Fruit fly (Drosophila melanogaster) whole organism, wandering third instar larva: Measurements from ENCODE around the gene CG34138.
A peak's percentile ranks its signal among the peaks of the same experiment; 100 is the strongest.

Experiments used
- Abd-B ChIP-seq: fragments of >200 bp; optimal IDR thresholded peaks from 2 replicates; lab custom pipeline; 2017; ENCODE audit warnings: missing biosample characterization, missing genetic modification characterization
- CG32264 ChIP-seq: fragments of 200-800 bp; sonication (Bioruptor generic); optimal IDR thresholded peaks from 2 replicates; lab custom pipeline; 2016; ENCODE audit warnings: missing biosample characterization, missing genetic modification characterization
- CG9705 ChIP-seq: fragments of 200-800 bp; sonication (Bioruptor generic); optimal IDR thresholded peaks from 2 replicates; lab custom pipeline; 2018; ENCODE audit warnings: missing biosample characterization, mild to moderate bottlenecking, missing genetic modification characterization
- CrebA ChIP-seq: fragments of 200-800 bp; sonication (Bioruptor generic); optimal IDR thresholded peaks from 2 replicates; lab custom pipeline; 2016; ENCODE audit warnings: missing biosample characterization, mild to moderate bottlenecking, missing genetic modification characterization, borderline replicate concordance
- Dfd ChIP-seq: fragments of >200 bp; optimal IDR thresholded peaks from 2 replicates; lab custom pipeline; 2017; ENCODE audit warnings: missing biosample characterization, missing genetic modification characterization
- Dif ChIP-seq: fragments of 200-275, 200-300 bp; sonication (Bioruptor generic); optimal IDR thresholded peaks from 2 replicates; lab custom pipeline; 2018; ENCODE audit warnings: missing biosample characterization, missing genetic modification characterization; ENCODE audit not compliant: partially characterized antibody
- GATAd ChIP-seq: sonication (Bioruptor generic); optimal IDR thresholded peaks from 2 replicates; lab custom pipeline; 2016; ENCODE audit warnings: missing biosample characterization, missing genetic modification characterization
- HLH106 ChIP-seq: fragments of 200-800 bp; optimal IDR thresholded peaks from 3 replicates; lab custom pipeline; 2019; ENCODE audit warnings: missing biosample characterization, mild to moderate bottlenecking, missing genetic modification characterization, moderate library complexity
- Hnf4 ChIP-seq: fragments of 200-800 bp; sonication (Bioruptor generic); optimal IDR thresholded peaks from 2 replicates; lab custom pipeline; 2016; ENCODE audit warnings: missing biosample characterization, mild to moderate bottlenecking, missing genetic modification characterization
- Hr78 ChIP-seq: fragments of >200 bp; optimal IDR thresholded peaks from 2 replicates; lab custom pipeline; 2017; ENCODE audit warnings: missing biosample characterization, missing genetic modification characterization
- Hr83 ChIP-seq: fragments of 200-300 bp; sonication (Bioruptor generic); optimal IDR thresholded peaks from 2 replicates; lab custom pipeline; 2016; ENCODE audit warnings: missing biosample characterization, mild to moderate bottlenecking, missing genetic modification characterization, moderate library complexity; ENCODE audit not compliant: poor library complexity, severe bottlenecking
- Jra ChIP-seq: sonication (Bioruptor generic); optimal IDR thresholded peaks from 2 replicates; lab custom pipeline; 2016; ENCODE audit warnings: missing biosample characterization, missing genetic modification characterization
- Mio ChIP-seq: sonication (Bioruptor generic); optimal IDR thresholded peaks from 2 replicates; lab custom pipeline; 2016; ENCODE audit warnings: missing biosample characterization, missing genetic modification characterization
- Myc ChIP-seq: fragments of >200 bp; optimal IDR thresholded peaks from 2 replicates; lab custom pipeline; 2017
- N ChIP-seq: fragments of >200 bp; optimal IDR thresholded peaks from 2 replicates; lab custom pipeline; 2018; ENCODE audit warnings: missing biosample characterization, missing external identifiers, missing genetic modification characterization
- OdsH ChIP-seq: fragments of 200-800 bp; sonication (Bioruptor generic); optimal IDR thresholded peaks from 2 replicates; lab custom pipeline; 2016; ENCODE audit warnings: missing biosample characterization, mild to moderate bottlenecking, missing genetic modification characterization
- Rel ChIP-seq, 2 experiments: fragments of 200-800 bp; sonication (Bioruptor generic) in 1 of 2; optimal IDR thresholded peaks; 2 replicates in 1 of 2; 3 replicates in 1 of 2; lab custom pipeline; 2016 to 2019; ENCODE audit warnings: mild to moderate bottlenecking in 2 of 2, missing biosample characterization in 2 of 2, missing genetic modification characterization in 2 of 2, moderate library complexity in 1 of 2
- Sp1 ChIP-seq: fragments of 200-800 bp; sonication (Bioruptor generic); optimal IDR thresholded peaks from 3 replicates; lab custom pipeline; 2019; ENCODE audit warnings: missing biosample characterization, mild to moderate bottlenecking, missing genetic modification characterization, moderate library complexity
- Vsx2 ChIP-seq: fragments of 200-300, 225-300 bp; sonication (Bioruptor generic); optimal IDR thresholded peaks from 2 replicates; lab custom pipeline; 2018; ENCODE audit warnings: missing biosample characterization, missing genetic modification characterization; ENCODE audit not compliant: partially characterized antibody
- br ChIP-seq: fragments of 200-800 bp; sonication (Bioruptor generic); optimal IDR thresholded peaks from 2 replicates; lab custom pipeline; 2016; ENCODE audit warnings: missing biosample characterization, missing genetic modification characterization
- brk ChIP-seq: fragments of 200-800 bp; sonication (Bioruptor generic); optimal IDR thresholded peaks from 2 replicates; lab custom pipeline; 2016; ENCODE audit warnings: missing biosample characterization, mild to moderate bottlenecking, missing genetic modification characterization
- dl ChIP-seq, 2 experiments: fragments of 175-275, 200-275 bp in 1 of 2; fragments of 200-275 bp in 1 of 2; sonication (Bioruptor generic); optimal IDR thresholded peaks; lab custom pipeline; 2018; ENCODE audit warnings: mild to moderate bottlenecking in 2 of 2, missing biosample characterization in 2 of 2, missing genetic modification characterization in 2 of 2, moderate library complexity in 2 of 2; ENCODE audit not compliant: partially characterized antibody in 2 of 2, insufficient read depth in 1 of 2
- dsf ChIP-seq: sonication (Bioruptor generic); optimal IDR thresholded peaks from 2 replicates; lab custom pipeline; 2016; ENCODE audit warnings: missing biosample characterization, missing genetic modification characterization, borderline replicate concordance
- ey ChIP-seq: fragments of 200-800 bp; sonication (Bioruptor generic); optimal IDR thresholded peaks from 2 replicates; lab custom pipeline; 2016; ENCODE audit warnings: missing biosample characterization, missing genetic modification characterization
- foxo ChIP-seq, 2 experiments: fragments of 200-800 bp; sonication (Bioruptor generic); optimal IDR thresholded peaks; 2 replicates in 1 of 2; 3 replicates in 1 of 2; lab custom pipeline; 2016 to 2017; ENCODE audit warnings: missing biosample characterization in 2 of 2, missing genetic modification characterization in 2 of 2
- fru ChIP-seq: fragments of 200-800 bp; sonication (Bioruptor generic); optimal IDR thresholded peaks from 3 replicates; lab custom pipeline; 2016; ENCODE audit warnings: missing biosample characterization, mild to moderate bottlenecking, missing genetic modification characterization
- h ChIP-seq: fragments of 200-800 bp; sonication (Bioruptor generic); optimal IDR thresholded peaks from 3 replicates; lab custom pipeline; 2016; ENCODE audit warnings: missing biosample characterization, mild to moderate bottlenecking, missing genetic modification characterization
- jim ChIP-seq: fragments of 175-275, 200-325 bp; sonication (Bioruptor generic); optimal IDR thresholded peaks from 2 replicates; lab custom pipeline; 2016; ENCODE audit warnings: missing biosample characterization, mild to moderate bottlenecking, missing genetic modification characterization
- lola ChIP-seq: fragments of >200 bp; optimal IDR thresholded peaks from 2 replicates; lab custom pipeline; 2017; ENCODE audit warnings: missing biosample characterization, missing genetic modification characterization
- psq ChIP-seq: fragments of 200-800 bp; sonication (Bioruptor generic); optimal IDR thresholded peaks from 3 replicates; lab custom pipeline; 2017; ENCODE audit warnings: missing biosample characterization, mild to moderate bottlenecking, missing genetic modification characterization, moderate library complexity
- rgr ChIP-seq: fragments of 200-800 bp; sonication (Bioruptor generic); optimal IDR thresholded peaks from 3 replicates; lab custom pipeline; 2016; ENCODE audit warnings: missing biosample characterization, mild to moderate bottlenecking, missing genetic modification characterization
- sage ChIP-seq: fragments of 200-800 bp; sonication (Bioruptor generic); optimal IDR thresholded peaks from 2 replicates; lab custom pipeline; 2016; ENCODE audit warnings: missing biosample characterization, mild to moderate bottlenecking, missing genetic modification characterization
- tai ChIP-seq: sonication (Bioruptor generic); optimal IDR thresholded peaks from 2 replicates; lab custom pipeline; 2016; ENCODE audit warnings: missing biosample characterization, missing genetic modification characterization
- usp ChIP-seq: fragments of >200 bp; optimal IDR thresholded peaks from 2 replicates; lab custom pipeline; 2017; ENCODE audit warnings: missing biosample characterization, missing genetic modification characterization
- woc ChIP-seq: sonication (Bioruptor generic); optimal IDR thresholded peaks from 2 replicates; lab custom pipeline; 2016; ENCODE audit warnings: missing biosample characterization, mild to moderate bottlenecking, missing genetic modification characterization

Gene CG34138

dm6 chr3R:19657235-19657634 is 22.5 kb downstream of the CG34138 start:
- no peak for TF ChIP-seq Hnf4 (GFP tag; lab: Kevin White, UChicago)
- TF ChIP-seq woc (GFP tag; lab: Kevin White, UChicago), result no peak
- TF ChIP-seq OdsH (GFP tag; lab: Kevin White, UChicago), result no peak
- no peak for TF ChIP-seq Hr78 (GFP tag; lab: Kevin White, UChicago)
- TF ChIP-seq Dif (GFP tag; lab: Kevin White, UChicago), result no peak
- TF ChIP-seq foxo (GFP tag; optimal IDR thresholded peaks at IDR 0.05; lab: Kevin White, UChicago), result no peak
- no peak for TF ChIP-seq br (GFP tag; lab: Kevin White, UChicago)

dm6 chr3R:19657766-19658165 is 23.0 kb downstream of the CG34138 start, which contains the start of gene CG6184:
CG6184 (minus strand) TSS chr3R:19657866.
- TF ChIP-seq CG32264 (GFP tag; lab: Kevin White, UChicago) (no peak), h (no peak), Dif (GFP tag; lab: Kevin White, UChicago) (no peak), Sp1 (GFP tag; lab: Kevin White, UChicago) (no peak)

dm6 chr3R:19659448-19659847 is 24.7 kb downstream of the CG34138 start, which contains the start of gene ort:
ort (plus strand) TSS chr3R:19659748.
- TF ChIP-seq Dif (GFP tag; lab: Kevin White, UChicago) (no peak), Dfd (no peak), Rel (GFP tag; optimal IDR thresholded peaks at IDR 0.05; lab: Kevin White, UChicago) (no peak), Rel (tag; optimal IDR thresholded peaks at IDR 0.05; lab: Kevin White, UChicago) (no peak)
- TF ChIP-seq, all 38 proteins: peak for 0

- TF ChIP-seq brk (GFP tag; lab: Kevin White, UChicago) (no peak), h (no peak), CG32264 (GFP tag; lab: Kevin White, UChicago) (no peak), sage (GFP tag; lab: Kevin White, UChicago) (no peak), Abd-B (no peak), Dif (GFP tag; lab: Kevin White, UChicago) (no peak), woc (GFP tag; lab: Kevin White, UChicago) (no peak), ey (GFP tag; lab: Kevin White, UChicago) (no peak), dsf (GFP tag; lab: Kevin White, UChicago) (no peak)
Measured at dm6 chr3R:19664713-19665112, 30.0 kb downstream of the CG34138 start, which contains the start of gene CG7432. CG7432 (plus strand) TSS chr3R:19665007.

dm6 chr3R:19671223-19671991 is 36.7 kb downstream of the CG34138 start, which contains the start of gene Naam:
Naam (plus strand) TSS chr3R:19671450.
- TF ChIP-seq CrebA (GFP tag; lab: Kevin White, UChicago) (no peak), fru (GFP tag; lab: Kevin White, UChicago) (peak; percentile 76), woc (GFP tag; lab: Kevin White, UChicago) (peak; percentile 57), psq (peak; percentile 66), Hr78 (GFP tag; lab: Kevin White, UChicago) (no peak), ey (GFP tag; lab: Kevin White, UChicago) (peak; percentile 82), foxo (GFP tag; optimal IDR thresholded peaks at IDR 0.05; lab: Kevin White, UChicago) (peak; percentile 75 to 85), CG9705 (GFP tag; lab: Kevin White, UChicago) (peak; percentile 4), tai (GFP tag; lab: Kevin White, UChicago) (peak; percentile 72), Dif (GFP tag; lab: Kevin White, UChicago) (no peak), h (peak; percentile 84), N (GFP tag; lab: Kevin White, UChicago) (no peak), dsf (GFP tag; lab: Kevin White, UChicago) (peak; percentile 42), lola (GFP tag; lab: Kevin White, UChicago) (no peak), Jra (GFP tag; lab: Kevin White, UChicago) (peak; percentile 68), Hr83 (GFP tag; lab: Kevin White, UChicago) (peak; percentile 54), Sp1 (GFP tag; lab: Kevin White, UChicago) (peak; percentile 52), Abd-B (no peak), Myc (lab: Kevin White, UChicago) (no peak), Hnf4 (GFP tag; lab: Kevin White, UChicago) (peak; percentile 74), Mio (no peak), jim (GFP tag; lab: Kevin White, UChicago) (no peak), Rel (GFP tag; optimal IDR thresholded peaks at IDR 0.05; lab: Kevin White, UChicago) (no peak), Rel (tag; optimal IDR thresholded peaks at IDR 0.05; lab: Kevin White, UChicago) (no peak), Vsx2 (GFP tag; lab: Kevin White, UChicago) (no peak), CG32264 (GFP tag; lab: Kevin White, UChicago) (peak; percentile 54), rgr (peak; percentile 83), dl (GFP tag; optimal IDR thresholded peaks at IDR 0.05; lab: Kevin White, UChicago; ENCODE audit: insufficient read depth in 1 of 2, partially characterized antibody in 2 of 2) (no peak), usp (GFP tag; lab: Kevin White, UChicago) (no peak), sage (GFP tag; lab: Kevin White, UChicago) (peak; percentile 72), HLH106 (peak; percentile 58), Dfd (no peak), br (GFP tag; lab: Kevin White, UChicago) (peak; percentile 81), brk (GFP tag; lab: Kevin White, UChicago) (peak; percentile 70), GATAd (GFP tag; lab: Kevin White, UChicago) (no peak)
